Fruit fly (Drosophila melanogaster): ENCODE results near the gene Ugt301D1.

DNA sequence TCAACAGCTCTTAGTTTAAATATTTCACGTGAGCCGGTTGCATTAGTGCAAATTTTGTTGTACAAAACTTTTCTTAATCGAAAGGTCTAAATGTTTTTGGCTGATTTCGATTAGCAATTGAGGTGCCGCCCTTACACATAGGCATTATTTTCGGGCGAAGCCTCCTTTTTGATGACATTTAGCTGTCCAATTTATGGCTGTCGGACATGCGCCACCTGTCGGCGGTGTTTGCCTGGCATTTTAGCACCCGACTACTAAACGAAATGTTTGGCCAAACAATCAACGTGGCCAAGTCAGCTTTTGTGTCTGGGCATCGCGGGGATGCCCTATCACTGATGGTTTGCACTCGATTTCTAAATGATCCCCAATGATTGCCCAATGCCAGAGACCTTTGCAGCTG, 7.0 kb downstream of the Ugt301D1 start:
- TF ChIP-seq usp (GFP tag; optimal IDR thresholded peaks at IDR 0.05) (no peak), pan (optimal IDR thresholded peaks at IDR 0.05) (no peak), Dll (optimal IDR thresholded peaks at IDR 0.05) (no peak), psq (optimal IDR thresholded peaks at IDR 0.05) (no peak)

Data from whole organism.